ENCODE assay signal across 4 worm cellular contexts in the genomic region with DNA sequence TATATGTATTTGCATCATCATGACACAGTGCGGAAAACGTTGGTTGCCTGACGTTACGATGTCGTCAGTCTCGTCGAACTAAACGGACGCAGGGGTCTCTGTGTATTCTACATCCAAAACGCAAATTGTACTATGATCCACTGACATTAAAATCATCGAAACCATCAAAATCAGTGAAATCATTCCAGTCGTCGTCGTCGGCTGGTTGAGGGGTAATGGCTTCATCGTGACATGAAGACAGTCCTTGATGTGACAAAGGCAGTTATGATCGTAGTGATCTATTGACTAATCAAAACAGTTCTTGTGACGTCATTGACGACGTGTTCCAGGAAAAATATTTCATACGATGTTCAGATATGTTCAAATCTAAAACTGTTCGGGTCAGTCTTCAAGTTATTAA.
TF ChIP-seq lines count a peak whose summit lies in the region.

No protein-coding gene starts in this region.

TF ChIP-seq in whole organism, L1 larva, 84 proteins besides CTCF, POLR2A, EP300 and RAD21:
- no peak for TF ChIP-seq ces-1 (GFP tag; optimal IDR thresholded peaks at IDR 0.05; lab: Kevin White, UChicago)
- TF ChIP-seq nhr-19 (GFP tag; conservative IDR thresholded peaks at IDR 0.05; lab: Robert Waterston, UW) = peak; percentile 33
- no peak for TF ChIP-seq unc-130 (tag; optimal IDR thresholded peaks at IDR 0.05; lab: Kevin White, UChicago)
- peak; percentile 56 for TF ChIP-seq nhr-85 (tag; lab: Kevin White, UChicago)
- TF ChIP-seq nhr-237 (tag; optimal IDR thresholded peaks at IDR 0.05; lab: Kevin White, UChicago) = no peak
- TF ChIP-seq blmp-1 (tag; optimal IDR thresholded peaks at IDR 0.05; lab: Kevin White, UChicago) = peak; percentile 84
- TF ChIP-seq ets-5 (GFP tag; IDR thresholded peaks at IDR 0.05; lab: Robert Waterston, UW) = no peak
- TF ChIP-seq snu-23 (GFP tag; optimal IDR thresholded peaks at IDR 0.05; lab: Kevin White, UChicago) = peak; percentile 33
- TF ChIP-seq nhr-71 (tag; optimal IDR thresholded peaks at IDR 0.05; lab: Kevin White, UChicago) = peak; percentile 20
- TF ChIP-seq nhr-20 (tag; optimal IDR thresholded peaks at IDR 0.05; lab: Kevin White, UChicago) = peak; percentile 42

TF ChIP-seq in whole organism, L2 larva, 48 proteins besides CTCF, POLR2A, EP300 and RAD21:
- TF ChIP-seq nhr-129 (tag; optimal IDR thresholded peaks at IDR 0.05; lab: Kevin White, UChicago) (peak; percentile 68), nhr-21 (tag; optimal IDR thresholded peaks at IDR 0.05; lab: Kevin White, UChicago) (peak; percentile 80), gmeb-1 (tag; optimal IDR thresholded peaks at IDR 0.05; lab: Kevin White, UChicago) (no peak), sma-9 (GFP tag; optimal IDR thresholded peaks at IDR 0.05; lab: Kevin White, UChicago) (peak; percentile 41), sma-9 (tag; optimal IDR thresholded peaks at IDR 0.05; lab: Kevin White, UChicago) (no peak), ztf-11 (tag; optimal IDR thresholded peaks at IDR 0.05; lab: Kevin White, UChicago) (no peak), elt-1 (tag; optimal IDR thresholded peaks at IDR 0.05; lab: Kevin White, UChicago) (no peak), fos-1 (tag; optimal IDR thresholded peaks at IDR 0.05; lab: Kevin White, UChicago) (no peak), sem-4 (tag; optimal IDR thresholded peaks at IDR 0.05; lab: Kevin White, UChicago) (peak; percentile 32), blmp-1 (tag; optimal IDR thresholded peaks at IDR 0.05; lab: Kevin White, UChicago; ENCODE audit: insufficient read depth) (peak; percentile 38), C34F6.9 (tag; optimal IDR thresholded peaks at IDR 0.05; lab: Kevin White, UChicago) (no peak), skn-1 (tag; optimal IDR thresholded peaks at IDR 0.05; lab: Kevin White, UChicago) (no peak), nhr-25 (tag; optimal IDR thresholded peaks at IDR 0.05; lab: Kevin White, UChicago) (peak; percentile 54), ztf-4 (tag; optimal IDR thresholded peaks at IDR 0.05; lab: Kevin White, UChicago) (no peak), elt-3 (tag; optimal IDR thresholded peaks at IDR 0.05; lab: Kevin White, UChicago) (no peak), nhr-12 (tag; optimal IDR thresholded peaks at IDR 0.05; lab: Kevin White, UChicago) (no peak)

TF ChIP-seq in whole organism, L3 larva, 47 proteins besides CTCF, POLR2A, EP300 and RAD21:
- TF ChIP-seq nhr-25 (tag; optimal IDR thresholded peaks at IDR 0.05; lab: Kevin White, UChicago) (peak; percentile 44), nhr-11 (tag; optimal IDR thresholded peaks at IDR 0.05; lab: Kevin White, UChicago) (no peak), snpc-4 (tag; optimal IDR thresholded peaks at IDR 0.05; lab: Kevin White, UChicago) (no peak), fkh-2 (tag; optimal IDR thresholded peaks at IDR 0.05; lab: Kevin White, UChicago) (no peak), nfya-1 (tag; optimal IDR thresholded peaks at IDR 0.05; lab: Kevin White, UChicago; ENCODE audit: insufficient read depth) (no peak), ztf-11 (tag; optimal IDR thresholded peaks at IDR 0.05; lab: Kevin White, UChicago) (no peak), daf-12 (tag; optimal IDR thresholded peaks at IDR 0.05; lab: Kevin White, UChicago) (no peak), nhr-28 (tag; optimal IDR thresholded peaks at IDR 0.05; lab: Kevin White, UChicago) (no peak), nhr-43 (tag; optimal IDR thresholded peaks at IDR 0.05; lab: Kevin White, UChicago; ENCODE audit: poor library complexity, severe bottlenecking) (peak; percentile 79)

TF ChIP-seq in whole organism, L4 larva, 104 proteins besides CTCF, POLR2A, EP300 and RAD21:
- no peak for TF ChIP-seq ceh-62 (tag; optimal IDR thresholded peaks at IDR 0.05; lab: Kevin White, UChicago)
- peak; percentile 54 for TF ChIP-seq hlh-30 (tag; optimal IDR thresholded peaks at IDR 0.05; lab: Kevin White, UChicago; ENCODE audit: insufficient read depth)
- TF ChIP-seq nhr-48 (tag; optimal IDR thresholded peaks at IDR 0.05; lab: Kevin White, UChicago) = peak; percentile 32
- TF ChIP-seq nhr-237 (tag; optimal IDR thresholded peaks at IDR 0.05; lab: Kevin White, UChicago) = no peak
- TF ChIP-seq nhr-28 (tag; optimal IDR thresholded peaks at IDR 0.05; lab: Kevin White, UChicago) = peak; percentile 60
- TF ChIP-seq nhr-25 (tag; optimal IDR thresholded peaks at IDR 0.05; lab: Kevin White, UChicago; ENCODE audit: borderline replicate concordance, insufficient read depth) = no peak
- no peak for TF ChIP-seq unc-39 (tag; optimal IDR thresholded peaks at IDR 0.05; lab: Kevin White, UChicago)
- TF ChIP-seq ceh-32 (tag; optimal IDR thresholded peaks at IDR 0.05; lab: Kevin White, UChicago; ENCODE audit: poor library complexity) = no peak
- TF ChIP-seq lim-7 (GFP tag; IDR thresholded peaks at IDR 0.05; lab: Robert Waterston, UW) = no peak
- TF ChIP-seq mdl-1 (tag; optimal IDR thresholded peaks at IDR 0.05; lab: Kevin White, UChicago) = peak in 1 of 2 experiments; percentile 48
- no peak for TF ChIP-seq zip-2 (tag; optimal IDR thresholded peaks at IDR 0.05; lab: Kevin White, UChicago)
- TF ChIP-seq lin-29 (GFP tag; IDR thresholded peaks at IDR 0.05; lab: Robert Waterston, UW) = no peak
- TF ChIP-seq hlh-11 (tag; optimal IDR thresholded peaks at IDR 0.05; lab: Kevin White, UChicago) = peak; percentile 12
- no peak for TF ChIP-seq ceh-20 (GFP tag; IDR thresholded peaks at IDR 0.05; lab: Robert Waterston, UW)
- TF ChIP-seq ZK337.2 (GFP tag; IDR thresholded peaks at IDR 0.05; lab: Robert Waterston, UW) = no peak
- TF ChIP-seq lin-39 (tag; optimal IDR thresholded peaks at IDR 0.05; lab: Kevin White, UChicago) = no peak
- no peak for TF ChIP-seq cey-2 (tag; optimal IDR thresholded peaks at IDR 0.05; lab: Kevin White, UChicago; ENCODE audit: borderline replicate concordance, insufficient read depth)
- TF ChIP-seq lir-3 (tag; optimal IDR thresholded peaks at IDR 0.05; lab: Kevin White, UChicago) = no peak
- no peak for TF ChIP-seq nhr-10 (tag; optimal IDR thresholded peaks at IDR 0.05; lab: Kevin White, UChicago)
- TF ChIP-seq arid-1 (GFP tag; conservative IDR thresholded peaks at IDR 0.05; lab: Robert Waterston, UW) = no peak
- no peak for TF ChIP-seq ctbp-1 (GFP tag; IDR thresholded peaks at IDR 0.05; lab: Robert Waterston, UW)
- no peak for TF ChIP-seq tra-1 (GFP tag; IDR thresholded peaks at IDR 0.05; lab: Robert Waterston, UW)
- no peak for TF ChIP-seq aly-2 (tag; optimal IDR thresholded peaks at IDR 0.05; lab: Kevin White, UChicago)
- no peak for TF ChIP-seq daf-16 (GFP tag; optimal IDR thresholded peaks at IDR 0.05; lab: Kevin White, UChicago)
- TF ChIP-seq daf-16 (tag; optimal IDR thresholded peaks at IDR 0.05; lab: Kevin White, UChicago) = no peak
- no peak for TF ChIP-seq hif-1 (tag; optimal IDR thresholded peaks at IDR 0.05; lab: Kevin White, UChicago)
- peak; percentile 45 for TF ChIP-seq mxl-3 (GFP tag; optimal IDR thresholded peaks at IDR 0.05; lab: Kevin White, UChicago)
